Worm (Caenorhabditis elegans) whole organism, young adult: ENCODE measurements around the gene C25H3.7.

ENCODE experiments used
- ama-1 ChIP-seq, 3 experiments: fragments of 150-350 bp in 1 of 3; sonication (generic microtip) in 2 of 3; optimal IDR thresholded peaks; 2 replicates each; lab custom pipeline; 2014 to 2018; ENCODE audit warnings: missing biosample characterization in 2 of 3, missing genetic modification characterization in 2 of 3, missing genetic modification reagents in 2 of 3
- lin-54 ChIP-seq: fragments of 200-800 bp; sonication (Bioruptor generic); optimal IDR thresholded peaks from 2 replicates; lab custom pipeline; 2018; ENCODE audit warnings: mild to moderate bottlenecking, missing genetic modification characterization, missing compliant biosample characterization
- unc-130 ChIP-seq: sonication (generic microtip); optimal IDR thresholded peaks from 2 replicates; lab custom pipeline; 2016; ENCODE audit warnings: missing genetic modification reagents, missing genetic modification characterization, missing compliant biosample characterization

- TF ChIP-seq ama-1 (optimal IDR thresholded peaks at IDR 0.05; lab: Kevin White, UChicago) (no peak), ama-1 (GFP tag; optimal IDR thresholded peaks at IDR 0.05; lab: Kevin White, UChicago) (no peak), unc-130 (GFP tag; lab: Kevin White, UChicago) (no peak), lin-54 (GFP tag; lab: Kevin White, UChicago) (no peak)
Observed at ce11 chrII:5693893-5694292, 25.2 kb upstream of the C25H3.7 start, which contains the start of gene C25H3.3.
